Fruit fly (Drosophila melanogaster) whole organism, pupa: ENCODE measurements around the gene CG5078.
"Not testable (repeated sequence)": the region's sequence is repeated elsewhere in the genome, so short reads cannot be mapped to it uniquely, and the experiment has no call there.

ENCODE experiments used
- CG10348 ChIP-seq: fragments of 200-800 bp; sonication (Bioruptor generic); IDR thresholded peaks from 2 replicates; pipeline ENCODE4 v1.3.6; 2022; ENCODE audit warnings: missing biosample characterization, missing genetic modification characterization
- CG12605 ChIP-seq: fragments of 200-800 bp; sonication (Bioruptor generic); IDR thresholded peaks from 2 replicates; pipeline ENCODE4 v1.3.6; 2022; ENCODE audit warnings: missing biosample characterization, missing genetic modification characterization
- CG13204 ChIP-seq: fragments of 200-800 bp; sonication (Bioruptor generic); optimal IDR thresholded peaks from 2 replicates; lab custom pipeline; 2018; ENCODE audit warnings: missing biosample characterization, mild to moderate bottlenecking, missing genetic modification characterization, moderate library complexity
- CG14655 ChIP-seq: fragments of 200-800 bp; sonication (Bioruptor generic); optimal IDR thresholded peaks from 3 replicates; lab custom pipeline; 2017; ENCODE audit warnings: mild to moderate bottlenecking, missing biosample characterization, missing genetic modification reagents, missing genetic modification characterization
- CG15710 ChIP-seq: fragments of 200-800 bp; sonication (Bioruptor generic); optimal IDR thresholded peaks from 2 replicates; lab custom pipeline; 2018; ENCODE audit warnings: missing biosample characterization, mild to moderate bottlenecking, missing genetic modification characterization, moderate library complexity
- CG17806 ChIP-seq: fragments of 200-800 bp; sonication (Bioruptor generic); optimal IDR thresholded peaks from 2 replicates; lab custom pipeline; 2018; ENCODE audit warnings: missing biosample characterization, mild to moderate bottlenecking, missing genetic modification characterization, moderate library complexity
- CG32121 ChIP-seq: fragments of 200-800 bp; sonication (Bioruptor generic); IDR thresholded peaks from 2 replicates; pipeline ENCODE4 v1.3.6; 2022; ENCODE audit warnings: missing biosample characterization, missing genetic modification characterization
- CG34367 ChIP-seq: fragments of 200-800 bp; sonication (Bioruptor generic); optimal IDR thresholded peaks from 2 replicates; lab custom pipeline; 2018; ENCODE audit warnings: missing biosample characterization, mild to moderate bottlenecking, missing genetic modification characterization
- CG4496 ChIP-seq: fragments of 200-800 bp; sonication (Bioruptor generic); IDR thresholded peaks from 3 replicates; pipeline ENCODE4 v1.3.6; 2022; ENCODE audit warnings: missing biosample characterization, missing genetic modification characterization
- CG8159 ChIP-seq: fragments of 200-800 bp; sonication (Bioruptor generic); optimal IDR thresholded peaks from 3 replicates; lab custom pipeline; 2018; ENCODE audit warnings: missing biosample characterization, mild to moderate bottlenecking, missing genetic modification characterization, moderate library complexity
- CG8301 ChIP-seq: fragments of 200-800 bp; sonication (Bioruptor generic); optimal IDR thresholded peaks from 2 replicates; lab custom pipeline; 2018; ENCODE audit warnings: missing biosample characterization, mild to moderate bottlenecking, missing genetic modification characterization
- CG9948 ChIP-seq: fragments of 200-800 bp; sonication (Bioruptor generic); optimal IDR thresholded peaks from 2 replicates; lab custom pipeline; 2018; ENCODE audit warnings: missing biosample characterization, mild to moderate bottlenecking, missing genetic modification characterization, moderate library complexity
- D1 ChIP-seq: fragments of 200-800 bp; sonication (Bioruptor generic); optimal IDR thresholded peaks from 2 replicates; lab custom pipeline; 2018; ENCODE audit warnings: missing biosample characterization, mild to moderate bottlenecking, missing genetic modification characterization, moderate library complexity
- EcR ChIP-seq: fragments of 200-800 bp; sonication (Bioruptor generic); optimal IDR thresholded peaks from 3 replicates; lab custom pipeline; 2019; ENCODE audit warnings: missing biosample characterization, missing genetic modification characterization, mild to moderate bottlenecking, moderate library complexity, missing genetic modification reagents
- Ets98B ChIP-seq: fragments of 200-800 bp; sonication (Bioruptor generic); IDR thresholded peaks from 2 replicates; pipeline ENCODE4 v1.3.6; 2022; ENCODE audit warnings: missing biosample characterization, missing genetic modification characterization
- Pif1A ChIP-seq: fragments of 200-800 bp; sonication (Bioruptor generic); optimal IDR thresholded peaks from 3 replicates; lab custom pipeline; 2016; ENCODE audit warnings: missing biosample characterization, missing genetic modification characterization
- Pif1B ChIP-seq: fragments of 200-800 bp; sonication (Bioruptor generic); optimal IDR thresholded peaks from 3 replicates; lab custom pipeline; 2016; ENCODE audit warnings: missing biosample characterization, missing genetic modification characterization
- Snoo ChIP-seq: fragments of 200-800 bp; sonication (Bioruptor generic); optimal IDR thresholded peaks from 3 replicates; lab custom pipeline; 2017; ENCODE audit warnings: missing biosample characterization, mild to moderate bottlenecking, missing genetic modification characterization, inconsistent platforms
- gl ChIP-seq: fragments of 200-800 bp; sonication (Bioruptor generic); optimal IDR thresholded peaks from 2 replicates; lab custom pipeline; 2018; ENCODE audit warnings: missing biosample characterization, mild to moderate bottlenecking, missing genetic modification characterization
- rn ChIP-seq: fragments of 200-800 bp; sonication (Bioruptor generic); IDR thresholded peaks from 2 replicates; pipeline ENCODE4 v1.3.6; 2022; ENCODE audit warnings: missing biosample characterization, missing genetic modification characterization

Gene CG5078

dm6 chr3L:20494262-20494601 lies 11.6 kb upstream of the CG5078 start:
- TF ChIP-seq Ets98B (GFP tag; lab: Robert Waterston, UW): peak; percentile 24
- peak; percentile 23; the same call in 1 of the 2 replicates for TF ChIP-seq CG32121 (GFP tag; lab: Robert Waterston, UW)
- TF ChIP-seq CG17806 (tag; lab: Kevin White, UChicago): no peak
- peak; percentile 7 for TF ChIP-seq CG8301 (tag; lab: Kevin White, UChicago)
- no peak for TF ChIP-seq Pif1A (GFP tag; lab: Kevin White, UChicago)
- TF ChIP-seq Snoo (tag; lab: Kevin White, UChicago): no peak
- no peak for TF ChIP-seq CG34367 (tag; lab: Kevin White, UChicago)
- TF ChIP-seq, all 21 proteins: peak for 3

dm6 chr3L:20494780-20495591 lies 10.8 kb upstream of the CG5078 start, which contains the start of gene ZnT77C:
Gene ZnT77C (minus strand): TSS chr3L:20494921.
- no peak for TF ChIP-seq CG12605 (GFP tag; lab: Robert Waterston, UW)
- TF ChIP-seq rn (GFP tag; lab: Robert Waterston, UW): no peak
- TF ChIP-seq Ets98B (GFP tag; lab: Robert Waterston, UW): no peak
- TF ChIP-seq CG17806 (tag; lab: Kevin White, UChicago): no peak
- no peak for TF ChIP-seq CG32121 (GFP tag; lab: Robert Waterston, UW)
- no peak for TF ChIP-seq Pif1B (GFP tag; lab: Kevin White, UChicago)
- no peak for TF ChIP-seq Snoo (tag; lab: Kevin White, UChicago)
- TF ChIP-seq CG8301 (tag; lab: Kevin White, UChicago): no peak
- no peak for TF ChIP-seq CG8159
- no peak for TF ChIP-seq CG15710 (tag; lab: Kevin White, UChicago)
- TF ChIP-seq gl (tag; lab: Kevin White, UChicago): no peak
- no peak for TF ChIP-seq CG34367 (tag; lab: Kevin White, UChicago)
- no peak for TF ChIP-seq CG13204 (GFP tag; lab: Kevin White, UChicago)
- no peak for TF ChIP-seq EcR (GFP tag; lab: Kevin White, UChicago)
- TF ChIP-seq CG14655 (GFP tag; lab: Kevin White, UChicago): no peak

dm6 chr3L:20497124-20497996 lies 8.5 kb upstream of the CG5078 start, which contains the start of gene CG32425:
Gene CG32425 (plus strand): TSS chr3L:20497323.
- no peak for TF ChIP-seq CG14655 (GFP tag; lab: Kevin White, UChicago)
- no peak for TF ChIP-seq CG32121 (GFP tag; lab: Robert Waterston, UW)
- TF ChIP-seq CG8301 (tag; lab: Kevin White, UChicago): no peak
- TF ChIP-seq CG34367 (tag; lab: Kevin White, UChicago): no peak
- peak; percentile 1 for TF ChIP-seq CG17806 (tag; lab: Kevin White, UChicago)
- no peak for TF ChIP-seq CG8159
- 0 out of 2 replicates have a peak, but pooled peaks have one; percentile 19 for TF ChIP-seq Ets98B (GFP tag; lab: Robert Waterston, UW)
- TF ChIP-seq CG9948 (tag; lab: Kevin White, UChicago): no peak
- peak; percentile 32 for TF ChIP-seq EcR (GFP tag; lab: Kevin White, UChicago)
- no peak for TF ChIP-seq CG13204 (GFP tag; lab: Kevin White, UChicago)
- TF ChIP-seq gl (tag; lab: Kevin White, UChicago): peak; percentile 26
- no peak for TF ChIP-seq CG10348 (GFP tag; lab: Robert Waterston, UW)
- TF ChIP-seq CG4496: peak; percentile 61; the same call in 1 of the 3 replicates

- TF ChIP-seq D1: peak; percentile 29
- 0 out of 2 replicates have a peak, but pooled peaks have one; percentile 18 for TF ChIP-seq CG32121 (GFP tag; lab: Robert Waterston, UW)
- no peak for TF ChIP-seq EcR (GFP tag; lab: Kevin White, UChicago)
- TF ChIP-seq CG17806 (tag; lab: Kevin White, UChicago): no peak
Observed at dm6 chr3L:20498204-20498603, 7.6 kb upstream of the CG5078 start.

dm6 chr3L:20499536-20499935 lies 6.3 kb upstream of the CG5078 start, which contains the start of gene CG18281:
Gene CG18281 (plus strand): TSS chr3L:20499836.
- TF ChIP-seq CG12605 (GFP tag; lab: Robert Waterston, UW); EcR (GFP tag; lab: Kevin White, UChicago); Snoo (tag; lab: Kevin White, UChicago): not testable (repeated sequence)

- TF ChIP-seq CG10348 (GFP tag; lab: Robert Waterston, UW): no peak
- TF ChIP-seq CG32121 (GFP tag; lab: Robert Waterston, UW): no peak
Observed at dm6 chr3L:20503256-20503655, 2.6 kb upstream of the CG5078 start.
